Fruit fly (Drosophila melanogaster): Measurements from ENCODE around the gene CG5746.

dm6 chr3R:24353448-24353847 is 4.9 kb upstream of the CG5746 start:
- TF ChIP-seq CG8478 (optimal IDR thresholded peaks at IDR 0.05) (no peak), CTCF (optimal IDR thresholded peaks at IDR 0.05) (no peak)
